Worm (Caenorhabditis elegans): ENCODE data around the gene F40H3.2.

Gene F40H3.2

DNA sequence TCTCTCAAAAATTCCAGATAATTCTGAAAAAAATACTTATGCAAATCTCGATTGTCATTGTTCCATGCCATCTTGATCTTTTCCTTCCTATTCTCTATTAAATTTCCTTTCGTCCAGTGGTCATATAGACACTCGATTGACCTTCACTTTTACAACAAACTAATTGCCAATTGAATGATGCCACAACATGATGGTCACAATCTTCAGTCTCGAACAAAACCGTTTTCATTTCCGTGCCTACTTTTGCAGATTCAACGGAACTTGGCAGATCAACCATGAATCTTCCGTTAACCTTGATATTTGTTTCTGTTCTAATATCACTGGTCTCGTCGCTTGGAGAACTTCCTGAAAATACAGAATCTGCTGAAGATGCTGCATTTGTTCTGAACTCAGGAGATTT, at the start of gene F40H3.2:
Gene F40H3.2, plus strand, starts transcription at position 250 of the 400 bp plus-strand sequence.
- TF ChIP-seq nhr-12 (tag; optimal IDR thresholded peaks at IDR 0.05) (no peak), nhr-237 (tag; optimal IDR thresholded peaks at IDR 0.05) (no peak), lin-32 (GFP tag; optimal IDR thresholded peaks at IDR 0.05) (no peak), mab-5 (tag; optimal IDR thresholded peaks at IDR 0.05) (no peak), ces-1 (GFP tag; optimal IDR thresholded peaks at IDR 0.05) (no peak), tbx-8 (GFP tag; optimal IDR thresholded peaks at IDR 0.05) (no peak), ceh-83 (GFP tag; optimal IDR thresholded peaks at IDR 0.05) (no peak), flh-1 (GFP tag; optimal IDR thresholded peaks at IDR 0.05) (no peak), M03D4.4 (tag; optimal IDR thresholded peaks at IDR 0.05) (no peak), cnd-1 (tag; optimal IDR thresholded peaks at IDR 0.05) (no peak), ham-2 (GFP tag; optimal IDR thresholded peaks at IDR 0.05) (no peak), drap-1 (GFP tag; optimal IDR thresholded peaks at IDR 0.05) (no peak), sptf-1 (tag; optimal IDR thresholded peaks at IDR 0.05) (no peak), bed-3 (GFP tag; optimal IDR thresholded peaks at IDR 0.05) (no peak), lsy-2 (tag; optimal IDR thresholded peaks at IDR 0.05) (no peak), ceh-43 (GFP tag; optimal IDR thresholded peaks at IDR 0.05) (no peak)

- TF ChIP-seq lin-32 (GFP tag; optimal IDR thresholded peaks at IDR 0.05) (no peak), ces-1 (GFP tag; optimal IDR thresholded peaks at IDR 0.05) (no peak), ceh-83 (GFP tag; optimal IDR thresholded peaks at IDR 0.05) (no peak), tbx-8 (GFP tag; optimal IDR thresholded peaks at IDR 0.05) (no peak), nhr-12 (tag; optimal IDR thresholded peaks at IDR 0.05) (no peak), hlh-1 (tag; optimal IDR thresholded peaks at IDR 0.05) (no peak), flh-1 (GFP tag; optimal IDR thresholded peaks at IDR 0.05) (no peak), unc-39 (tag; optimal IDR thresholded peaks at IDR 0.05) (no peak), nhr-237 (tag; optimal IDR thresholded peaks at IDR 0.05) (no peak), snpc-4 (tag; optimal IDR thresholded peaks at IDR 0.05) (no peak), M03D4.4 (tag; optimal IDR thresholded peaks at IDR 0.05) (no peak), nhr-2 (tag; optimal IDR thresholded peaks at IDR 0.05) (no peak), drap-1 (GFP tag; optimal IDR thresholded peaks at IDR 0.05) (no peak)
These were observed 48.2 kb upstream of the F40H3.2 start, which contains the start of gene rars-2 for ce11 chrII:6125259-6125658. TSS of gene rars-2 (plus strand) at chrII:6125559.

DNA sequence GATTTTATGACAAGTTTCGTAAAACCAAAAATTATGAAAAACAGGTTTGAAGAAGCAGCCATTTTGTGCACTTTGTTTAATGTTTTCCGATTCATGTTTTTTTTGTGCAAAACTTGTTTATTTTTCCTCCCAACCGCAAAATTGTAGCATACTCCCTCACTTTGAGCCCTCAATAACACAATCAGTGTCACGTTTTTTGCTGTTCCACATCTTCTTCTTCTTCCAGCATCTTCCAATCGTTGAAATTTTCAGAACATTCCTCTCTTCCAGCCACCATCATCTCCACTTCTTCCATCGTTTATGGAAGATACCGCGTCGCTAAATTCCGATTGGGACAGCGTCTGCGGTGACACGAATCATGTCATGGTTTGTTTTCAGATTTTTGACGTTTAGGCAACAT, 40.9 kb upstream of the F40H3.2 start, which contains the start of gene abts-3:
Gene abts-3, plus strand, starts transcription at position 301 of the 400 bp plus-strand sequence.
- TF ChIP-seq lin-32 (GFP tag; optimal IDR thresholded peaks at IDR 0.05) (no peak), elt-1 (tag; optimal IDR thresholded peaks at IDR 0.05; ENCODE audit: borderline replicate concordance, insufficient read depth) (no peak)

DNA sequence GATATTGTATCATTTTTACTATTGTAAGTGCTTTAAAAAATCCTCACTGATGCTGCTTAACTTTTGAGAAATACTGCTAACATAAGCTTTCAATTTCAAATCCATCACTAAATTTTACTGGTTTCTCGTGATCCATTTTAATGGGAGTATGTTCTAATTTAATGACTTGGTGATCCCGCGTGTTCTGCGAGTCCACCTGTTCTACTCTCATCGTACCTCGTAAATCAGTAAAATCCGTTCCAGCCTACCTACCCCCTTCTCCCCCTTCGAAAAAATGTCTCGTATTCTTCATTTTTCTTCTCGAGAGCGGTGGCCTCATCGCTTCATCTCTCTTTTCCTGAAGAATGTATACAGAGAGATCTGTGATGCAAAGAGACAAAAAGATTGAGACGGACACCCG, 37.9 kb upstream of the F40H3.2 start:
- TF ChIP-seq unc-39 (tag; optimal IDR thresholded peaks at IDR 0.05) (no peak), ztf-11 (tag; optimal IDR thresholded peaks at IDR 0.05) (no peak), nhr-28 (tag; optimal IDR thresholded peaks at IDR 0.05) (no peak), unc-62 (GFP tag; optimal IDR thresholded peaks at IDR 0.05) (no peak), drap-1 (GFP tag; optimal IDR thresholded peaks at IDR 0.05) (no peak), hlh-1 (tag; optimal IDR thresholded peaks at IDR 0.05) (no peak), elt-1 (tag; optimal IDR thresholded peaks at IDR 0.05; ENCODE audit: borderline replicate concordance, insufficient read depth) (no peak)

DNA sequence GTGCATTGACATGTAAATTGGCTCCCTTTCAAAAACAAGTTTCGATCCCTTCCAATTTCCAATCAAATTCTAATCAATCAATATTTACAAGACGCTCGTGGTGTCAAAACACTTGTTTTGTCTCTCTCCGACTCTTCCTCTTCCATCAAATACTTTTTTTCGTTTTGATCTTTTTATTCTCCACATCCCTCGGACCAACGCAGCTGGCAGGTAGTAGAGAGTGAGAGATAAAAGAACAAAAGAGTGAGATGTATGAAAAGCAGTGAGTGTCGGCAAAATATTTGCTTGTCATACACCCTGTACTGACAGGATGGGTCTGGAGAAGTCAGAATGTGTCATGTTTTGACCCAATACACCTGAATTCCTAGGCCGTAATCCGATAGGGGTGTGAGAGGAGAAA, 36.7 kb upstream of the F40H3.2 start:
- TF ChIP-seq unc-62 (GFP tag; optimal IDR thresholded peaks at IDR 0.05) (peak; percentile 78), pha-4 (tag; optimal IDR thresholded peaks at IDR 0.05) (no peak), nhr-237 (tag; optimal IDR thresholded peaks at IDR 0.05) (no peak), ces-1 (GFP tag; optimal IDR thresholded peaks at IDR 0.05) (no peak), hlh-1 (tag; optimal IDR thresholded peaks at IDR 0.05) (peak; percentile 89), unc-120 (tag; optimal IDR thresholded peaks at IDR 0.05; ENCODE audit: poor library complexity, severe bottlenecking) (peak; percentile 40)

- TF ChIP-seq lin-32 (GFP tag; optimal IDR thresholded peaks at IDR 0.05) (no peak), blmp-1 (tag; optimal IDR thresholded peaks at IDR 0.05) (no peak), lsy-2 (tag; optimal IDR thresholded peaks at IDR 0.05) (no peak), lin-13 (tag; optimal IDR thresholded peaks at IDR 0.05) (no peak), ces-1 (GFP tag; optimal IDR thresholded peaks at IDR 0.05) (peak; percentile 46)
These were observed 35.3 kb upstream of the F40H3.2 start for ce11 chrII:6138138-6138537.
